Fruit fly (Drosophila melanogaster): Measurements from ENCODE around the gene mthl7.

mthl7 gene

dm6 chr3L:8185263-8186227, 5.2 kb upstream of the mthl7 start (continued):
- TF ChIP-seq al (GFP tag; IDR thresholded peaks at IDR 0.05) (no peak; the same call in 1 of the 2 replicates), ro (GFP tag; IDR thresholded peaks at IDR 0.05) (no peak), caup (GFP tag; optimal IDR thresholded peaks at IDR 0.05; ENCODE audit: severe bottlenecking) (peak; percentile 57), Deaf1 (tag; optimal IDR thresholded peaks at IDR 0.05) (peak; percentile 23), Optix (GFP tag; IDR thresholded peaks at IDR 0.05) (peak; percentile 56; the same call in 1 of the 3 replicates), cas (GFP tag; IDR thresholded peaks at IDR 0.05) (no peak), dan (GFP tag; IDR thresholded peaks at IDR 0.05) (no peak), Awh (GFP tag; IDR thresholded peaks at IDR 0.05) (0 out of 2 replicates have a peak, but pooled peaks have one; percentile 25), unc-4 (GFP tag; IDR thresholded peaks at IDR 0.05; ENCODE audit: partially characterized antibody) (no peak), Oli (tag; optimal IDR thresholded peaks at IDR 0.05) (peak; percentile 54), insv (GFP tag; optimal IDR thresholded peaks at IDR 0.05) (no peak), CG2129 (GFP tag; IDR thresholded peaks at IDR 0.05; ENCODE audit: partially characterized antibody) (no peak), CkIIα-i1 (GFP tag; IDR thresholded peaks at IDR 0.05) (no peak), Dbx (GFP tag; IDR thresholded peaks at IDR 0.05) (no peak), ken (GFP tag; IDR thresholded peaks at IDR 0.05) (no peak), CG8478 (optimal IDR thresholded peaks at IDR 0.05) (no peak), Sry-β (GFP tag; optimal IDR thresholded peaks at IDR 0.05) (no peak), CG15269 (tag; optimal IDR thresholded peaks at IDR 0.05) (peak; percentile 58), Nf-YB (GFP tag; optimal IDR thresholded peaks at IDR 0.05) (peak; percentile 52), dmrt99B (tag; optimal IDR thresholded peaks at IDR 0.05) (no peak), H2.0 (GFP tag; IDR thresholded peaks at IDR 0.05) (no peak), crol (GFP tag; IDR thresholded peaks at IDR 0.05) (peak; percentile 39; the same call in 1 of the 2 replicates), CG17361 (GFP tag; IDR thresholded peaks at IDR 0.05) (0 out of 3 replicates have a peak, but pooled peaks have one; percentile 45), pfk (GFP tag; optimal IDR thresholded peaks at IDR 0.05) (no peak), gce (GFP tag; IDR thresholded peaks at IDR 0.05) (no peak), Bgb (GFP tag; IDR thresholded peaks at IDR 0.05; ENCODE audit: partially characterized antibody) (no peak; the same call in 1 of the 2 replicates), cato (GFP tag; optimal IDR thresholded peaks at IDR 0.05; ENCODE audit: borderline replicate concordance) (no peak), Fer1 (GFP tag; optimal IDR thresholded peaks at IDR 0.05) (peak; percentile 53), tna (GFP tag; IDR thresholded peaks at IDR 0.05; ENCODE audit: partially characterized antibody) (no peak), CG4328 (GFP tag; optimal IDR thresholded peaks at IDR 0.05) (no peak), Eip74EF (GFP tag; optimal IDR thresholded peaks at IDR 0.05) (peak in 1 of 2 experiments; percentile 27), Xrp1 (GFP tag; IDR thresholded peaks at IDR 0.05) (peak; percentile 41; the same call in 1 of the 2 replicates), tin (GFP tag; optimal IDR thresholded peaks at IDR 0.05) (peak; percentile 28), tgo (GFP tag; IDR thresholded peaks at IDR 0.05) (peak; percentile 51), kah (GFP tag; optimal IDR thresholded peaks at IDR 0.05) (no peak), BEAF-32 (GFP tag; optimal IDR thresholded peaks at IDR 0.05) (no peak), CG43689 (GFP tag; IDR thresholded peaks at IDR 0.05) (no peak), CG2199 (GFP tag; IDR thresholded peaks at IDR 0.05) (no peak), sqz (GFP tag; optimal IDR thresholded peaks at IDR 0.05) (no peak), CG12942 (GFP tag; optimal IDR thresholded peaks at IDR 0.05) (peak; percentile 26), CG7928 (GFP tag; optimal IDR thresholded peaks at IDR 0.05) (no peak), CG12219 (GFP tag; optimal IDR thresholded peaks at IDR 0.05) (peak; percentile 18), CG6654 (GFP tag; optimal IDR thresholded peaks at IDR 0.05) (peak; percentile 2), hb (GFP tag; IDR thresholded peaks at IDR 0.05; ENCODE audit: partially characterized antibody) (no peak), Elba2 (GFP tag; optimal IDR thresholded peaks at IDR 0.05) (peak; percentile 67), CG10431 (GFP tag; optimal IDR thresholded peaks at IDR 0.05) (no peak), Taf1 (GFP tag; IDR thresholded peaks at IDR 0.05) (0 out of 2 replicates have a peak, but pooled peaks have one; percentile 38), CG3163 (GFP tag; optimal IDR thresholded peaks at IDR 0.05) (peak; percentile 25)
